Worm (Caenorhabditis elegans) whole organism, dauer: ENCODE measurements around the gene R04A9.9.

Source experiments
- unc-62 ChIP-seq: sonication (generic microtip); optimal IDR thresholded peaks from 2 replicates; lab custom pipeline; 2017; ENCODE audit warnings: missing biosample characterization, missing genetic modification reagents, missing genetic modification characterization

R04A9.9 gene

DNA sequence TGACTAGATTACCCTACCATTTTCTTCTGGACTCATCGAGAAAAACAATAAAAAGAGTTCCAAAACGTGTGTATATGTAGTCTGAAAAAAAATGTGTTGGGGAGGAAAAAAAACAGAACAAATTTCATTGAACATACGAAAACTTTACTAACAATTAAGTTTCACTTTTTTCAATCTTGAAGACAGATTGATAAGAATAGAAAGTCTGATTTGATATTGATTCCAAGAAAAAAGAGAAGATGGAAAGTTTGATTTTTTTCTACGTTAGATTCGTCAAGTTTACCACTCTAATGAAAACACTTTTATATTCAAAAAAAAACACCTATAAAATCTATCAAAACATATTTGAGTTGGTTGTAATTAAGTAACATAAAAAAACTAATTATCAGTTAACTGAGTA, at the start of gene R04A9.9:
TSS of gene R04A9.9 (minus strand) at position 101 of the 400 bp plus-strand sequence.
- no peak for TF ChIP-seq unc-62 (GFP tag; lab: Kevin White, UChicago)

DNA sequence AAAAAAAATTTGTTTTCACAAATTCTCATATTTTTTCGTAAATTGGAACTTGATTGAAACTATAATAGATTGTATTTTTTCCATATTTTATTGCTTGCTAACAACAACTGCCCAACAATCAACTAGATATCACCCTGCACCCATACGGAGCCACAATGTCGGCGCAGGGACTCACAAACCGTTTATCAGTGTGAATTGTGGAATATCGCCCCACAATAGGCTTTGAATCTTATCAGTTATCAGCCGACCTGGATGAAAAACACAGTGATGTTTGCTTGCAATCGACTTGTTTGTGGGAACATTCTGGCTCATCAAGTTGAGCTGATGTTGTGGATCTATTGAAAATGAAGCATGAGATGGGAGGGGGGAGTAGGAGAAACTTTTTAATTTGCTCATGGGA, 48.7 kb upstream of the R04A9.9 start:
- no peak for TF ChIP-seq unc-62 (GFP tag; lab: Kevin White, UChicago)

DNA sequence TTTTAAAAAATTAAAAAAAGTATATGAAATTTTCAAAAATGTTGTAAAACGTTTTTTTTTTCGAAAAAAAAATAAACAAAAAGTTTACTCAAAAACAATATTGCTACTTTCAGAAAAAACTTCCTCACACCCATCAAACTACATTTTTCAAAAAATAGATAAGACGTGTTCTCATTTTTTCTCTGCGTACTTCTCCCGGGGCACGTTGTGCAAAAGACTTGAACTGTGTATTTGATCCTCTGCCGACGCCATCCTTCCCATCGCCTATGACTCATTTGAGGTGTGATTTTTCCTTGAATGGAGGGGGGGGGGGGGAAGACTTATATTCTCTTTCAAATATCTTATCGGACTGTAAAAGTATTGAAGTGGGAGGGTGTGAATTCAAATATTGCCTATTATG, 48.0 kb upstream of the R04A9.9 start:
- no peak for TF ChIP-seq unc-62 (GFP tag; lab: Kevin White, UChicago)

DNA sequence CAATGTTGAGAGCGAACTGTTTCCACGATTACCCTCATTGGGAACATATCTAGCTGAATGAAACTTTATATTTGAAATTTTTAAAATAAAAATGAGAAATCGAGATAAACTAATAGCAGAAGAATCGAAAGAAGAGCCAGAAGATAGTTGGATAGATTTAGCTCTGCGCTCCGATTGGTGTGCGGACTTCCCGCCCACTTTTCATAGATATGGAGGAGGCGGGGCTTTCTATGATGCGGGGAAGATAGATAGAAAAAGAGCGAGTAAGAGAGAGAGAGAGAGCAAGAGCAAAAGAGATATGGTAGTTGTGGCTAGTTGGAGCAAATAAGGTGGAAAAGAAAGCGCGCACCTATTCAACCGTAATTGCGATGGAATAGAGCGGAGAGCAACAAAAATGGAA, 43.4 kb upstream of the R04A9.9 start, which contains the start of gene dve-1:
TSS of gene dve-1 (minus strand) at position 66 of the 400 bp plus-strand sequence.
- TF ChIP-seq unc-62 (GFP tag; lab: Kevin White, UChicago), result no peak

DNA sequence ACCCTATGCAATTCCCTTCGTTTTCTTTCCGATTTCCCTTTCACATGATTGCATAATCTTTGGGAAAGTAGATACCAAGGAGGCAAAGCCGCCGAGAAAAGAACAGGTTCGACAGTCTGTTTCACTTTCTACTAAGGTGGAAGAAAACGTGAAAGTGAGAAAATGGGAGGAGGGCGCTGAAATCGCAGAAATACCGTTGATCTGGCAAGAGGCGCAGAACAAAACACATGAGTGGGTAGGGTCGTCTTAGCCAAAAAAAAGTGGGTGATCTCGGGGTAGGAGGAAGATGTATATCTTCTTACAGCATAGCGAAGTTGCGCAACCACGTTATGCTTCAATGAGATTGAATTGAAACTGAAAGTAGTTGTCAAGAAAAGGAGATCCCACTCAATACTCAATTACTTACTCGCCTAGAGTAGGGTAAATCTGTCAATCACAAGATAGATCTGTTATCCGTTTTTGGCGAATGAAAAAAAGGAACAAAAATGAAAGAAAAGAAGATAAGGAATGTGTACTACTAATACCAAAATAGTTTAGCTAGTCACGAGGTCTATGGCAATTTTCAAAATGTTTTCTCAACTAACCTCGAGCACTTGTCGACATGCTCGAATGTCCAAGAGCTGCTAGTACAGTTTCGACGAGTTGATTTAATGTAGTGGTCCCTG, 42.8 kb upstream of the R04A9.9 start:
- TF ChIP-seq unc-62 (GFP tag; lab: Kevin White, UChicago), result no peak

DNA sequence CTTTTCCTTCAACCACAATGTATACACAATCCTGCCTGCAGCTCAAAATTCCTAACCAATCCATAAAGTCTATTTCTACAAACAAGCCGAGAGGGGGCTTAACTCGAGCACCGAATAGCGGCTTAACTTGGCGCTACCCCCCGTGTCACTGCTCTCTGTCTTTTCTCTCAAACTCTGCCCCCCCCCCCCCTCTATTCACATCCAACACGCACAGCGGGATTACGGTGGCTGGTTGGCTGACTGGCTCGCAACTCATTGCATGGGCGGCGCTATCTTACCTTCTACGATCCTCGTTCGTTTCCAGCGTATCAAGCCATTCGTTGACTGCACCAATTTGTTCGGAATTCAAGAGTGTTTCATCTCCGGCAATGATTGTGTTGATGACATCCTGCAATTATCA, 41.2 kb upstream of the R04A9.9 start:
- TF ChIP-seq unc-62 (GFP tag; lab: Kevin White, UChicago), result no peak

DNA sequence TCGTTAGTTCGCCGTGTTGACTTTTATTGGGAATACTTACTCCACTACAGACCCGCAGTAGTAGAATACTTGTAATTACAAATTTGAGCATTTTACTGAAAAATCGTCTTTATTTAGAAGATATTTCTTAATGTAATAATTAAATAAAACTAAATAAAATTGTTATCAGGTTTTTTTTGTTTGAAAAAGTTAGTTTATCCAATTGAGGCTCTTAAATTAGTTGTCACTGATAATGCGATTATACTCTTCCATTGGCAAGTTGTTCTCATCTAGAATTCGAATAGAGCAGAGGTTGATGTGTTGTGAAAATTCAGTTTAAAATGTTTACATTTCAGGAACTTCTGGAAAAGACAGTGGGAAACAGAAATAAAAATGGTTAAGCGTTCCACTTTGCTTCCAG, 35.2 kb upstream of the R04A9.9 start, which contains the start of gene ZK1193.2:
TSS of gene ZK1193.2 (minus strand) at position 101 of the 400 bp plus-strand sequence.
- no peak for TF ChIP-seq unc-62 (GFP tag; lab: Kevin White, UChicago)

DNA sequence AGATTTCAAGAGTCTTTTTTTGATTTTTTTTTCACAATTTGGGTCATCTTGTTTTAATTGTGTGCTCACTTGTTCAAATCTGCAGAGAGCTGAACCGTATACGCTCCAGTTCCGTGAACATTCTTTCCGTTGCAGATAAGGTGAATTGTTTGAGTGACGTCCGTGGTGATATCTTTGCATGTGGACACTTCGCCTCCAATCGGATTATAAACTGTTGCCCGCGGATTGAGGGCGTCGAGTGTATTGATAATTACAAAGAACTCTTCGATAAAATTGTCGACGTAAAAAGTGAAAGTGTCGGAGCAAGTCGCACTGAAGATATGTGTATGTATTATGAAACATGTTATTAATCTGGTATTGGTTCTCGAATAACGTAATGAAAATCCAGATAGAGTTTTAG, 33.4 kb upstream of the R04A9.9 start:
- TF ChIP-seq unc-62 (GFP tag; lab: Kevin White, UChicago), result no peak

DNA sequence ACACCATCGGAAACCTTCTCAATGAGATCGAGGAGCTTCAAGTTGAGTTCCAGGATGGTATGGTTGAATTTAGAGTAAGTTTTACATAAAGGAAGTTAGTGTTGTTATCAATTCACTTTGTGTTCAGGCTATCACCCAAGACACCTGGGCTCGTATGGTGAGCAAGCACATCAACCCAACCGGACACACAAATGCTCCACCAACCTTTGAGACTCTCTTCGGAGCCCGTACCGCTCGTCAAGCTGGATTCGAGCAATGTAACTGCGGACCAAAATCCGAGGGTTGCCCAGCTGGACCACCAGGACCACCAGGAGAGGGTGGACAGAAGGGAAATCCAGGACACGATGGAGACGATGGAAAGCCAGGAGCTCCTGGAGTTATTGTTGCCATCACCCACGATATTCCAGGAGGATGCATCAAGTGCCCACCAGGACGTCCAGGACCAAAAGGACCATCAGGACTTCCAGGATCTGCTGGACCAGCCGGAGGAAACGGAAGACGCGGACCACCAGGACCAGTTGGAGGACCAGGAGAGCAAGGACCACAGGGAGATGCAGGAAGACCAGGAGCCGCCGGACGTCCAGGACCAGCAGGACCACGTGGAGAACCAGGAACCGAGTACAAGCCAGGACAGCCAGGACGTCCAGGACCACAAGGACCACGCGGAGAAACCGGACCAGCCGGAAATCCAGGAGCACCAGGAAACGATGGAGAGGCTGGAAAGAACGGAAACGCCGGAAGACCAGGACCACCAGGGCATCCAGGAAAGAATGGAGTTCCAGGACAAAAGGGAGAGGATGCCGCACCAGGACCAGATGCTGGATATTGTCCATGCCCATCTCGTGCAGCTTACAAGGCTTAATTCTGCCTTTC, 31.7 kb upstream of the R04A9.9 start:
- no peak for TF ChIP-seq unc-62 (GFP tag; lab: Kevin White, UChicago)

DNA sequence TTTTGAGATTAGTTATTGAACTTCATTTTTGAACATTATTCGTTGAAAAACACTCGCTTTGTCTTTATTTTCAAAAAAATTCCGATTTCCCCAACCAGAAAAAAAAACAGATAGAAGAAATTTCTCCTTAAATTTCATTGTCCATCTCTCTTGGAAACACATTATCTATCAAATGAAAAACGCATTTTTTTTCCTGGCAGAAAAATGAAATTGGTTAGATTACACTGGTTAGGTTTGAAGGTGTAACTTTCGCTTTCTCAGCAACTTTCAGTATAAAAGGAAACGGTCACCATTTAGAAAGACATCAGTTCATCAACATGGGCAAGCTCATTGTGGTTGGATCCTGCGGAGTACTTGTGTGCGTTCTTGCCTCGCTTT, 31.0 kb upstream of the R04A9.9 start, which contains the start of gene col-19:
TSS of gene col-19 (plus strand) at position 301 of the 378 bp plus-strand sequence.
- no peak for TF ChIP-seq unc-62 (GFP tag; lab: Kevin White, UChicago)

DNA sequence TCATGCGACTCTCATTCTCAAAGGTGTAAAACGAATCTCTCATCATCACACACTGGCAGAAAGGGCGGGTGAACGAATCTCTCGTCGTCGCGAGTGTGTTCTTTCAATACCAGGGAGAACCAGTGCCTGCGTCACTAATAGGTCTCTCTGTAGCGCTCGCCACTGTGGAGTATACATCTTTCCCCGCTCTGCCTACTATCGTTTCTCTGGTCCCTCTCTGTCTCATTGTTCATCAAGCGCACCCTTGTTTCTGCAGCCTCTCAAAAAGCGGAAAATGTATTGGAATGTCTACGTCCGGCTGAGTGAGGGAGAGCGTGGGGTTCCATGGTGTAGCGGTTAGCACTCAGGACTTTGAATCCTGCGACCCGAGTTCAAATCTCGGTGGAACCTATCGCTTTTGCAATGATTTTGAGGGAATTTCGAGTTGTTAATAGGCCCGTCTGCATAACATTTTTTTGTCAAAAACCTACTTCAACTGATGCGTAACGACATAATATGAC, 19.8 kb upstream of the R04A9.9 start:
- no peak for TF ChIP-seq unc-62 (GFP tag; lab: Kevin White, UChicago)

DNA sequence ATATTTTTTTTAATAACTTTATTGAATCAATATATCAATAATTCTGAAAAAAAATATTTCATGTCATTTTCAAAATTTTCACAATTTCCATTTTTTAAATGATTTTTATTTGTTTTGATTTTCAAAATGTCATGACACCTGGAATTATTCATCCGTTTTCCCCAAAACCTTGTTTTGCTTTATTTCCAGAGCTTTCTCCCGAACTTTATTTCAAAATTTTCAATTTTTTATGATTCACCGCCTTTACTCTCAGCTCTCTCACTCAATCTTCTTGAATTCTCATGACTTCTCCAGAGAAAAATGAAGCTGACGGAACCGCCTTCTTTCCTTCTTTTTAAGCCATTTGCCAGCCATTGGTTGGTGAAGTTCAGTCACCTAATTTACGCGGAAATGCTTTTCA, 14.2 kb upstream of the R04A9.9 start, which contains the start of gene R04A9.1:
TSS of gene R04A9.1 (plus strand) at position 301 of the 400 bp plus-strand sequence.
- TF ChIP-seq unc-62 (GFP tag; lab: Kevin White, UChicago), result no peak

DNA sequence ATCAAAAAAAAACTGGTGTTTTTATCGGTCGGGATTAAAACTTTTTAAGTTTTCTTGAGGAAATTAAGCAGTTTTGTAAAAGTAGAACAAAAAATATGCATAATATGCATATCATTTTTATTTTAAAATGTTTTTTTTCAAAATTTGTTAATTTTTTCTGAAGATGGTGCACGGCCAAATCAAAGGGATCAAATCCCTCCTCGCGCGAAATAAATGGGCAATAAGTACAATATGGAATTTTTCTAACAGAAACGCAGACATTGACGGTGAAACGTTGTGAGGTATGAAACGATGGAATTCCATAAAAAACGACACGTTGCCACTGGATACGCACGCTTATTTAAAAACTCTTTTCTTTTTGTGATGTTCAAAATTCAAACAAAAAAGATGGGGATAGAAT, 12.6 kb upstream of the R04A9.9 start:
- TF ChIP-seq unc-62 (GFP tag; lab: Kevin White, UChicago), result no peak

DNA sequence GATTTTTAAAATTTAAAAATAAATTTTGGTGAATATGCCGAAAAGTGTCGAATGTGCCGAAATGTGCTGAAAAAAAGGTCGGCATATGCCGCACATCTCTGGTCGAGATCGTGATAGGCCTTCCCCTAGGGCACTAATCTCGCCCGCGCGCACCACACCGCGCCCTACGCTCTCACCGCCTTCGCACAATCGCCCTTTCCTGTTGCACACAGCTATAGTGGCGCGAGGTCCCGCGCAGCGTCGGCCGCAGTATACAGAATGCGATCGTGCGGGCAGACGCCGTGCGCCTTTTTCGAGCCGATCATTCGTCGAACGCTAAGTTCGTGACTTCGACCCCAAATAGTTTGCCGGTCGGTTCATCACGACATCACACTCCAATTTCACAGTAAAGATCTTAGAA, 9.2 kb upstream of the R04A9.9 start:
- TF ChIP-seq unc-62 (GFP tag; lab: Kevin White, UChicago), result no peak

DNA sequence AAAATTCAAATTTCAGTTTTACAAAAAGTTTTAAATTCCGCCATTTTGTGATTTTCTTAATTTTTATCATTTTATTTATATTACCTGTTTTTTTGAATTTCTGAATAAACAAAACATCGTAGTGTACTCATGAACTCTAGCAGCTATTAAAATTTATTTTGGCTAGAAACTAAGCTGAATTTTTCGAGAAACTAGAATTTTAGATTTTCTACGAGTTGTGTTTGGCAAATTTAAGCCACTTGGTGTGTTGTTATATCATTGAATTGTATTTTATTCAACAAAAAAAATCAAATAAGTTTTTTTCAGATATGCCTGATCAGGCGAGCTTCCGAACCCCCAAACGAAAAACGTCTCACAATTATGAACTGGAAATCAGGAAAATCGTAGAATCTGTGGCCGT, 6.9 kb upstream of the R04A9.9 start, which contains the start of gene R04A9.6:
TSS of gene R04A9.6 (plus strand) at position 301 of the 400 bp plus-strand sequence.
- TF ChIP-seq unc-62 (GFP tag; lab: Kevin White, UChicago), result no peak

DNA sequence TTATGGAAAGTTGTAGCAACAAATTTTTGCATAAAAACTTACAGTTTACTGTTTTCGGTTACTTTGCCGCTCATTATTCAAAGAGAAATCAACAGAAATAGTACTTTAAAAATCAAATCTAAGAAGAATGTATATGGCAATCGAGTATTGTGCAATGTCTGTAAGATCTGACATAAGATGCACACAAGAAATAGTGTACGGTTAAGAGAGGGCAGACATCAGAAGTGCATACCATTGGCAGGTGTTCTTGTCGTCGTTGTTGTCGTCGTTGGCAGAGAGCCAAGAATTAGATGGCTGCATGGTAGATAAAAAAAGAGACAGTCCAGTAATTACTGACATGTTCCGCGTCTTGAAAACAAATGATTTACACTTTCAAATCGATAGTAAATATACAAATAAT, 4.3 kb upstream of the R04A9.9 start, which contains the start of gene R04A9.7:
TSS of gene R04A9.7 (minus strand) at position 184 of the 400 bp plus-strand sequence.
- no peak for TF ChIP-seq unc-62 (GFP tag; lab: Kevin White, UChicago)
